Worm (Caenorhabditis elegans) whole organism, midembryonic: ENCODE data around the gene Y59H11AM.4.

Source experiments
- T22C8.4 ChIP-seq: fragments of 200-800 bp; sonication (Bioruptor generic); IDR thresholded peaks from 2 replicates; pipeline ENCODE4 v1.3.6; 2022; ENCODE audit warnings: missing genetic modification characterization, missing compliant biosample characterization
- cog-1 ChIP-seq: sonication (generic microtip); optimal IDR thresholded peaks from 2 replicates; lab custom pipeline; 2016; ENCODE audit warnings: missing genetic modification characterization, missing compliant biosample characterization
- flt-1 ChIP-seq: fragments of 200-800 bp; sonication (Bioruptor generic); IDR thresholded peaks from 2 replicates; pipeline ENCODE4 v1.3.6; 2022; ENCODE audit warnings: missing genetic modification characterization, missing compliant biosample characterization
- med-1 ChIP-seq: sonication (generic microtip); optimal IDR thresholded peaks from 2 replicates; lab custom pipeline; 2017; ENCODE audit warnings: missing genetic modification characterization, mild to moderate bottlenecking, missing compliant biosample characterization, antibody characterized with exemption, missing genetic modification reagents; ENCODE audit not compliant: insufficient read depth
- ref-1 ChIP-seq: fragments of 200-800 bp; sonication (Bioruptor generic); conservative IDR thresholded peaks from 2 replicates; pipeline ENCODE4 v1.3.6; 2022; ENCODE audit warnings: missing genetic modification reagents, missing genetic modification characterization, missing compliant biosample characterization
- tab-1 ChIP-seq: fragments of 200-800 bp; sonication (Bioruptor generic); IDR thresholded peaks from 2 replicates; pipeline ENCODE4 v1.3.6; 2022; ENCODE audit warnings: missing genetic modification characterization, missing compliant biosample characterization
- ztf-23 ChIP-seq: fragments of 200-800 bp; sonication (Bioruptor generic); IDR thresholded peaks from 2 replicates; pipeline ENCODE4 v1.3.6; 2022; ENCODE audit warnings: missing genetic modification reagents, missing genetic modification characterization, missing compliant biosample characterization
- ztf-29 ChIP-seq: fragments of 200-800 bp; sonication (Bioruptor generic); IDR thresholded peaks from 2 replicates; pipeline ENCODE4 v1.3.6; 2022; ENCODE audit warnings: missing genetic modification reagents, missing genetic modification characterization, missing compliant biosample characterization

DNA sequence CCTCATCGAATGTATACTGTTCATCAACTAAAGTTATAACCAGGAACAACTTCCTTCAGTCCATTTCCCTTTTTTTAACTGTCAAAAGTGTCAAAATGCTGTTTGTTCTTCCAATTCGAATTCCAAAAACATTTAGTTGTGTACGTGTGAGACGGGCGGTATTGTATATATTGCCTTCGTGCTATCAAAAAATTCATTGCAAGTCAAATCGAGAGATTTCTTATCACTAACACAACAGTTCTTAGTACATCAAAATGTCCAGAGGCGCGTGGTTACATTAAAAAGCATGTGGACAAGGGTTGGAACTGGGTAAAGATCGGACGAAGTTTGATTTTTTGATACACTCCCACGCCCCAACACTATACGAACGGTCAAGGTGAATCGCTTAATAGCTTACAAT lies 41.8 kb downstream of the Y59H11AM.4 start:
- TF ChIP-seq flt-1 (GFP tag; lab: Robert Waterston, UW) (no peak), ztf-23 (GFP tag; lab: Robert Waterston, UW) (no peak), med-1 (GFP tag; lab: Kevin White, UChicago) (no peak), ref-1 (GFP tag; lab: Robert Waterston, UW) (no peak), cog-1 (tag; lab: Kevin White, UChicago) (no peak), ztf-29 (GFP tag; lab: Robert Waterston, UW) (no peak), T22C8.4 (GFP tag; lab: Robert Waterston, UW) (no peak), tab-1 (GFP tag; lab: Robert Waterston, UW) (no peak)
